Fruit fly (Drosophila melanogaster): ENCODE measurements around the gene CG7320.

- TF ChIP-seq CTCF (optimal IDR thresholded peaks at IDR 0.05), result no peak
- TF ChIP-seq CG8478 (optimal IDR thresholded peaks at IDR 0.05), result no peak
Observed at dm6 chr3L:18228527-18228926, 27.2 kb downstream of the CG7320 start.

Data from S2 (cell line).